Worm (Caenorhabditis elegans) whole organism, L2 larva: ENCODE measurements around the gene T08D10.4.
A peak's percentile ranks its signal among the peaks of the same experiment; 100 is the strongest.

Source experiments
- C34F6.9 ChIP-seq: fragments of 150-350 bp; optimal IDR thresholded peaks from 2 replicates; lab custom pipeline; 2014; ENCODE audit warnings: missing biosample characterization, missing genetic modification characterization
- F13H6.1 ChIP-seq: sonication (generic microtip); optimal IDR thresholded peaks from 2 replicates; lab custom pipeline; 2016; ENCODE audit warnings: missing genetic modification characterization, missing compliant biosample characterization
- Y55F3AM.14 ChIP-seq: fragments of 200-800 bp; sonication (Bioruptor generic); optimal IDR thresholded peaks from 2 replicates; lab custom pipeline; 2018; ENCODE audit warnings: mild to moderate bottlenecking, missing genetic modification characterization, missing compliant biosample characterization
- ZK546.5 ChIP-seq: sonication (generic microtip); optimal IDR thresholded peaks from 2 replicates; lab custom pipeline; 2017; ENCODE audit warnings: missing biosample characterization, missing genetic modification characterization
- alr-1 ChIP-seq: fragments of 150-350 bp; optimal IDR thresholded peaks from 2 replicates; lab custom pipeline; 2014; ENCODE audit warnings: missing biosample characterization, missing genetic modification characterization
- aly-2 ChIP-seq: fragments of 150-350 bp; optimal IDR thresholded peaks from 2 replicates; lab custom pipeline; 2014; ENCODE audit warnings: missing biosample characterization, missing genetic modification characterization
- ama-1 ChIP-seq: fragments of 150-350 bp; optimal IDR thresholded peaks from 2 replicates; lab custom pipeline; 2018; ENCODE audit warnings: inconsistent platforms
- ceh-16 ChIP-seq: fragments of 150-350 bp; optimal IDR thresholded peaks from 2 replicates; lab custom pipeline; 2014; ENCODE audit warnings: missing biosample characterization, missing genetic modification characterization
- ceh-82 ChIP-seq: fragments of 150-350 bp; optimal IDR thresholded peaks from 2 replicates; lab custom pipeline; 2014; ENCODE audit warnings: missing biosample characterization, missing genetic modification characterization
- crh-2 ChIP-seq: sonication (generic microtip); optimal IDR thresholded peaks from 2 replicates; lab custom pipeline; 2017; ENCODE audit warnings: missing biosample characterization, missing genetic modification characterization
- dmd-4 ChIP-seq: sonication (generic microtip); optimal IDR thresholded peaks from 2 replicates; lab custom pipeline; 2017; ENCODE audit warnings: missing biosample characterization, missing genetic modification characterization
- egl-27 ChIP-seq: sonication (generic microtip); optimal IDR thresholded peaks from 3 replicates; lab custom pipeline; 2017; ENCODE audit warnings: missing biosample characterization, missing genetic modification reagents, missing genetic modification characterization
- elt-3 ChIP-seq: sonication (generic microtip); optimal IDR thresholded peaks from 2 replicates; lab custom pipeline; 2017; ENCODE audit warnings: missing biosample characterization, missing genetic modification characterization
- fos-1 ChIP-seq: fragments of 150-350 bp; optimal IDR thresholded peaks from 2 replicates; lab custom pipeline; 2014; ENCODE audit warnings: missing biosample characterization, missing genetic modification characterization
- lin-11 ChIP-seq: fragments of 150-350 bp; sonication (generic microtip); optimal IDR thresholded peaks from 2 replicates; lab custom pipeline; 2014; ENCODE audit warnings: missing biosample characterization, missing genetic modification characterization, inconsistent platforms, mixed read lengths
- lin-13 ChIP-seq: fragments of 150-350 bp; optimal IDR thresholded peaks from 2 replicates; lab custom pipeline; 2014; ENCODE audit warnings: missing biosample characterization, missing genetic modification reagents, missing genetic modification characterization
- lin-39 ChIP-seq: fragments of 150-350 bp; optimal IDR thresholded peaks from 2 replicates; lab custom pipeline; 2014; ENCODE audit warnings: missing biosample characterization, missing genetic modification reagents, missing genetic modification characterization
- lsy-2 ChIP-seq, 2 experiments: fragments of 150-350 bp in 1 of 2; sonication (generic microtip) in 1 of 2; optimal IDR thresholded peaks; 2 replicates each; lab custom pipeline; 2014 to 2017; ENCODE audit warnings: missing biosample characterization in 2 of 2, missing genetic modification characterization in 2 of 2
- mab-5 ChIP-seq: fragments of 150-350 bp; optimal IDR thresholded peaks from 2 replicates; lab custom pipeline; 2014; ENCODE audit warnings: missing biosample characterization, missing genetic modification characterization
- mdl-1 ChIP-seq, 2 experiments: fragments of 150-350 bp in 1 of 2; sonication (generic microtip) in 1 of 2; optimal IDR thresholded peaks; 2 replicates each; lab custom pipeline; 2017; ENCODE audit warnings: missing biosample characterization in 2 of 2, missing genetic modification characterization in 2 of 2
- nhr-10 ChIP-seq: sonication (generic microtip); optimal IDR thresholded peaks from 2 replicates; lab custom pipeline; 2017; ENCODE audit warnings: missing biosample characterization, missing genetic modification characterization
- nhr-12 ChIP-seq: fragments of 150-350 bp; optimal IDR thresholded peaks from 2 replicates; lab custom pipeline; 2014; ENCODE audit warnings: missing biosample characterization, missing genetic modification characterization
- nhr-129 ChIP-seq: fragments of 150-350 bp; optimal IDR thresholded peaks from 2 replicates; lab custom pipeline; 2014; ENCODE audit warnings: missing biosample characterization, missing genetic modification characterization
- nhr-21 ChIP-seq: fragments of 150-350 bp; optimal IDR thresholded peaks from 2 replicates; lab custom pipeline; 2014; ENCODE audit warnings: missing biosample characterization, missing genetic modification characterization
- nhr-237 ChIP-seq: fragments of 150-350 bp; optimal IDR thresholded peaks from 2 replicates; lab custom pipeline; 2014; ENCODE audit warnings: missing biosample characterization, missing genetic modification characterization
- nhr-25 ChIP-seq: fragments of 150-350 bp; sonication (generic microtip); optimal IDR thresholded peaks from 3 replicates; lab custom pipeline; 2014; ENCODE audit warnings: missing biosample characterization, missing genetic modification characterization
- nhr-77 ChIP-seq: fragments of 150-350 bp; optimal IDR thresholded peaks from 2 replicates; lab custom pipeline; 2014; ENCODE audit warnings: missing biosample characterization, missing genetic modification characterization
- peb-1 ChIP-seq: fragments of 150-350 bp; optimal IDR thresholded peaks from 2 replicates; lab custom pipeline; 2014; ENCODE audit warnings: missing biosample characterization, missing genetic modification characterization
- sem-4 ChIP-seq: fragments of 150-350 bp; optimal IDR thresholded peaks from 2 replicates; lab custom pipeline; 2014; ENCODE audit warnings: missing biosample characterization, missing genetic modification reagents, missing genetic modification characterization
- skn-1 ChIP-seq: sonication (generic microtip); optimal IDR thresholded peaks from 2 replicates; lab custom pipeline; 2017; ENCODE audit warnings: missing biosample characterization, missing genetic modification characterization
- sma-3 ChIP-seq: sonication (generic microtip); optimal IDR thresholded peaks from 2 replicates; lab custom pipeline; 2016; ENCODE audit warnings: missing genetic modification reagents, missing genetic modification characterization, missing compliant biosample characterization
- sma-9 ChIP-seq, 2 experiments: fragments of 150-350 bp in 1 of 2; sonication (generic microtip) in 1 of 2; optimal IDR thresholded peaks; 2 replicates each; lab custom pipeline; 2014 to 2016; ENCODE audit warnings: missing genetic modification characterization in 2 of 2, mild to moderate bottlenecking in 1 of 2, missing biosample characterization in 1 of 2, missing compliant biosample characterization in 1 of 2, missing genetic modification reagents in 1 of 2, moderate library complexity in 1 of 2
- unc-39 ChIP-seq: fragments of 150-350 bp; optimal IDR thresholded peaks from 2 replicates; lab custom pipeline; 2014; ENCODE audit warnings: missing biosample characterization, missing genetic modification characterization
- unc-55 ChIP-seq: fragments of 150-350 bp; sonication (generic microtip); optimal IDR thresholded peaks from 3 replicates; lab custom pipeline; 2014; ENCODE audit warnings: missing biosample characterization, missing genetic modification reagents, missing genetic modification characterization
- zag-1 ChIP-seq: fragments of 150-350 bp; optimal IDR thresholded peaks from 2 replicates; lab custom pipeline; 2014; ENCODE audit warnings: missing biosample characterization, missing genetic modification characterization
- ztf-1 ChIP-seq: fragments of 200-800 bp; sonication (Bioruptor generic); conservative IDR thresholded peaks from 2 replicates; pipeline ENCODE4 v1.3.6; 2022; ENCODE audit warnings: missing genetic modification characterization, missing compliant biosample characterization
- ztf-11 ChIP-seq: sonication (generic microtip); optimal IDR thresholded peaks from 2 replicates; lab custom pipeline; 2017; ENCODE audit warnings: missing biosample characterization, missing genetic modification characterization

Gene T08D10.4

ce11 chrX:11937343-11937935 is 15.7 kb downstream of the T08D10.4 start (continued):
- TF ChIP-seq sma-9 (GFP tag; optimal IDR thresholded peaks at IDR 0.05; lab: Kevin White, UChicago): peak; percentile 99
- no peak for TF ChIP-seq sma-9 (tag; optimal IDR thresholded peaks at IDR 0.05; lab: Kevin White, UChicago)
- TF ChIP-seq lin-39 (tag; lab: Kevin White, UChicago): peak; percentile 93
- TF ChIP-seq alr-1 (tag; lab: Kevin White, UChicago): no peak
- TF ChIP-seq ztf-1 (GFP tag; lab: Robert Waterston, UW): 0 out of 2 replicates have a peak, but pooled peaks have one; percentile 55
- TF ChIP-seq F13H6.1 (tag; lab: Kevin White, UChicago): peak; percentile 98
- TF ChIP-seq dmd-4 (tag; lab: Kevin White, UChicago): peak; percentile 75
- peak; percentile 98 for TF ChIP-seq nhr-25 (tag; lab: Kevin White, UChicago)
- peak; percentile 99 for TF ChIP-seq sma-3 (GFP tag; lab: Kevin White, UChicago)
- peak; percentile 99 for TF ChIP-seq unc-55 (GFP tag; lab: Kevin White, UChicago)
- TF ChIP-seq lsy-2 (tag; optimal IDR thresholded peaks at IDR 0.05; lab: Kevin White, UChicago): peak; percentile 95 to 97

ce11 chrX:11934933-11935332 is 18.2 kb downstream of the T08D10.4 start:
- TF ChIP-seq sma-9 (GFP tag; optimal IDR thresholded peaks at IDR 0.05; lab: Kevin White, UChicago) (peak; percentile 60), sma-9 (tag; optimal IDR thresholded peaks at IDR 0.05; lab: Kevin White, UChicago) (no peak), ztf-11 (tag; lab: Kevin White, UChicago) (no peak), alr-1 (tag; lab: Kevin White, UChicago) (no peak), unc-55 (GFP tag; lab: Kevin White, UChicago) (peak; percentile 48), mab-5 (no peak), unc-39 (tag; lab: Kevin White, UChicago) (no peak), ama-1 (lab: Kevin White, UChicago) (no peak), aly-2 (tag; lab: Kevin White, UChicago) (no peak), nhr-129 (tag; lab: Kevin White, UChicago) (peak; percentile 58), lin-11 (tag; lab: Kevin White, UChicago) (peak; percentile 43), mdl-1 (tag; optimal IDR thresholded peaks at IDR 0.05; lab: Kevin White, UChicago) (peak in 1 of 2 experiments; percentile 4), ceh-82 (tag; lab: Kevin White, UChicago) (no peak), F13H6.1 (tag; lab: Kevin White, UChicago) (peak; percentile 30), crh-2 (tag; lab: Kevin White, UChicago) (peak; percentile 26), zag-1 (tag; lab: Kevin White, UChicago) (peak; percentile 27), nhr-21 (tag; lab: Kevin White, UChicago) (peak; percentile 36), lsy-2 (tag; optimal IDR thresholded peaks at IDR 0.05; lab: Kevin White, UChicago) (peak in 1 of 2 experiments; percentile 24), egl-27 (tag; lab: Kevin White, UChicago) (peak; percentile 20), sma-3 (GFP tag; lab: Kevin White, UChicago) (peak; percentile 36), lin-13 (peak; percentile 53), peb-1 (tag; lab: Kevin White, UChicago) (no peak), C34F6.9 (tag; lab: Kevin White, UChicago) (peak; percentile 7), elt-3 (tag; lab: Kevin White, UChicago) (no peak), fos-1 (tag; lab: Kevin White, UChicago) (peak; percentile 21)
- TF ChIP-seq, all 48 proteins: peak for 15

ce11 chrX:11933547-11933946 is 19.6 kb downstream of the T08D10.4 start:
- TF ChIP-seq nhr-25 (tag; lab: Kevin White, UChicago) (no peak), lin-11 (tag; lab: Kevin White, UChicago) (no peak), dmd-4 (tag; lab: Kevin White, UChicago) (no peak), ceh-82 (tag; lab: Kevin White, UChicago) (no peak), sma-3 (GFP tag; lab: Kevin White, UChicago) (no peak), lsy-2 (tag; optimal IDR thresholded peaks at IDR 0.05; lab: Kevin White, UChicago) (no peak), ztf-11 (tag; lab: Kevin White, UChicago) (no peak), nhr-10 (tag; lab: Kevin White, UChicago) (no peak), nhr-12 (tag; lab: Kevin White, UChicago) (no peak), sem-4 (tag; lab: Kevin White, UChicago) (no peak), aly-2 (tag; lab: Kevin White, UChicago) (no peak)
- TF ChIP-seq, all 48 proteins: peak for 0

- TF ChIP-seq dmd-4 (tag; lab: Kevin White, UChicago): no peak
- TF ChIP-seq nhr-237: no peak
- TF ChIP-seq skn-1 (tag; lab: Kevin White, UChicago): no peak
- no peak for TF ChIP-seq mab-5
- TF ChIP-seq ceh-16 (tag; lab: Kevin White, UChicago): no peak
- TF ChIP-seq unc-55 (GFP tag; lab: Kevin White, UChicago): no peak
- no peak for TF ChIP-seq lin-13
- TF ChIP-seq C34F6.9 (tag; lab: Kevin White, UChicago): no peak
- no peak for TF ChIP-seq nhr-77 (tag; lab: Kevin White, UChicago)
- no peak for TF ChIP-seq peb-1 (tag; lab: Kevin White, UChicago)
- TF ChIP-seq Y55F3AM.14 (GFP tag; lab: Kevin White, UChicago): no peak
- TF ChIP-seq zag-1 (tag; lab: Kevin White, UChicago): no peak
- TF ChIP-seq nhr-10 (tag; lab: Kevin White, UChicago): no peak
- TF ChIP-seq ZK546.5 (tag; lab: Kevin White, UChicago): no peak
- no peak for TF ChIP-seq alr-1 (tag; lab: Kevin White, UChicago)
These were observed 21.6 kb downstream of the T08D10.4 start, which contains the start of gene dot-1.4 for ce11 chrX:11931559-11931958. Gene dot-1.4 (minus strand): TSS chrX:11931659.
